Fruit fly (Drosophila melanogaster) whole organism, pupa: ENCODE results near the gene Egfrap.

Experiments used
- CG10348 ChIP-seq: fragments of 200-800 bp; sonication (Bioruptor generic); IDR thresholded peaks from 2 replicates; pipeline ENCODE4 v1.3.6; 2022; ENCODE audit warnings: missing biosample characterization, missing genetic modification characterization
- CG12605 ChIP-seq: fragments of 200-800 bp; sonication (Bioruptor generic); IDR thresholded peaks from 2 replicates; pipeline ENCODE4 v1.3.6; 2022; ENCODE audit warnings: missing biosample characterization, missing genetic modification characterization
- CG13204 ChIP-seq: fragments of 200-800 bp; sonication (Bioruptor generic); optimal IDR thresholded peaks from 2 replicates; lab custom pipeline; 2018; ENCODE audit warnings: missing biosample characterization, mild to moderate bottlenecking, missing genetic modification characterization, moderate library complexity
- CG14655 ChIP-seq: fragments of 200-800 bp; sonication (Bioruptor generic); optimal IDR thresholded peaks from 3 replicates; lab custom pipeline; 2017; ENCODE audit warnings: mild to moderate bottlenecking, missing biosample characterization, missing genetic modification reagents, missing genetic modification characterization
- CG15710 ChIP-seq: fragments of 200-800 bp; sonication (Bioruptor generic); optimal IDR thresholded peaks from 2 replicates; lab custom pipeline; 2018; ENCODE audit warnings: missing biosample characterization, mild to moderate bottlenecking, missing genetic modification characterization, moderate library complexity
- CG34367 ChIP-seq: fragments of 200-800 bp; sonication (Bioruptor generic); optimal IDR thresholded peaks from 2 replicates; lab custom pipeline; 2018; ENCODE audit warnings: missing biosample characterization, mild to moderate bottlenecking, missing genetic modification characterization
- CG4496 ChIP-seq: fragments of 200-800 bp; sonication (Bioruptor generic); IDR thresholded peaks from 3 replicates; pipeline ENCODE4 v1.3.6; 2022; ENCODE audit warnings: missing biosample characterization, missing genetic modification characterization
- CG9948 ChIP-seq: fragments of 200-800 bp; sonication (Bioruptor generic); optimal IDR thresholded peaks from 2 replicates; lab custom pipeline; 2018; ENCODE audit warnings: missing biosample characterization, mild to moderate bottlenecking, missing genetic modification characterization, moderate library complexity
- Pif1A ChIP-seq: fragments of 200-800 bp; sonication (Bioruptor generic); optimal IDR thresholded peaks from 3 replicates; lab custom pipeline; 2016; ENCODE audit warnings: missing biosample characterization, missing genetic modification characterization
- Pif1B ChIP-seq: fragments of 200-800 bp; sonication (Bioruptor generic); optimal IDR thresholded peaks from 3 replicates; lab custom pipeline; 2016; ENCODE audit warnings: missing biosample characterization, missing genetic modification characterization

dm6 chr3L:5952537-5952936 lies 2.1 kb upstream of the Egfrap start:
- TF ChIP-seq CG4496 (GFP tag; lab: Robert Waterston, UW) (no peak), CG13204 (peak; percentile 56), CG10348 (GFP tag; lab: Robert Waterston, UW) (no peak), CG14655 (GFP tag; lab: Kevin White, UChicago) (no peak), CG34367 (tag; lab: Kevin White, UChicago) (no peak), CG9948 (tag; lab: Kevin White, UChicago) (no peak), Pif1B (GFP tag; lab: Kevin White, UChicago) (no peak), CG15710 (no peak), Pif1A (GFP tag; lab: Kevin White, UChicago) (no peak), CG12605 (GFP tag; lab: Robert Waterston, UW) (peak; percentile 41; the same call in 1 of the 2 replicates)
